Worm (Caenorhabditis elegans) whole organism, L3 larva: ENCODE results near the gene gei-1.
A peak's percentile ranks its signal among the peaks of the same experiment; 100 is the strongest.

Source experiments
- R02D3.7 ChIP-seq: fragments of 150-350 bp; optimal IDR thresholded peaks from 2 replicates; lab custom pipeline; 2014; ENCODE audit warnings: missing biosample characterization, missing genetic modification characterization
- ZK546.5 ChIP-seq: sonication (generic microtip); optimal IDR thresholded peaks from 2 replicates; lab custom pipeline; 2017; ENCODE audit warnings: missing biosample characterization, missing genetic modification characterization
- aly-2 ChIP-seq: fragments of 150-350 bp; optimal IDR thresholded peaks from 2 replicates; lab custom pipeline; 2014; ENCODE audit warnings: missing biosample characterization, missing genetic modification characterization
- ama-1 ChIP-seq: fragments of 150-350 bp; optimal IDR thresholded peaks from 2 replicates; lab custom pipeline; 2018
- ceh-16 ChIP-seq: sonication (generic microtip); optimal IDR thresholded peaks from 2 replicates; lab custom pipeline; 2017; ENCODE audit warnings: missing biosample characterization, missing genetic modification characterization
- ceh-28 ChIP-seq: fragments of 150-350 bp; optimal IDR thresholded peaks from 2 replicates; lab custom pipeline; 2014; ENCODE audit warnings: missing biosample characterization, missing genetic modification reagents, missing genetic modification characterization
- ceh-9 ChIP-seq: sonication (generic microtip); optimal IDR thresholded peaks from 2 replicates; lab custom pipeline; 2018; ENCODE audit warnings: missing biosample characterization, missing genetic modification characterization
- egl-27 ChIP-seq: sonication (generic microtip); optimal IDR thresholded peaks from 4 replicates; lab custom pipeline; 2017; ENCODE audit warnings: missing biosample characterization, missing genetic modification reagents, missing genetic modification characterization
- egl-5 ChIP-seq: fragments of 150-350 bp; optimal IDR thresholded peaks from 2 replicates; lab custom pipeline; 2017; ENCODE audit warnings: missing biosample characterization, missing genetic modification reagents, missing genetic modification characterization, inconsistent platforms
- elt-1 ChIP-seq: fragments of 150-350 bp; optimal IDR thresholded peaks from 2 replicates; lab custom pipeline; 2014; ENCODE audit warnings: missing biosample characterization, missing genetic modification characterization
- elt-2 ChIP-seq: sonication (generic microtip); optimal IDR thresholded peaks from 2 replicates; lab custom pipeline; 2016; ENCODE audit warnings: missing genetic modification reagents, mild to moderate bottlenecking, missing genetic modification characterization, missing compliant biosample characterization
- elt-3 ChIP-seq, 3 experiments: fragments of 150-350 bp in 1 of 3; sonication (generic microtip) in 2 of 3; optimal IDR thresholded peaks; 2 replicates in 2 of 3; 4 replicates in 1 of 3; lab custom pipeline; 2014 to 2017; ENCODE audit warnings: missing biosample characterization in 3 of 3, missing genetic modification characterization in 3 of 3
- eor-1 ChIP-seq, 2 experiments: fragments of 150-350 bp; optimal IDR thresholded peaks; 2 replicates each; lab custom pipeline; 2014 to 2018; ENCODE audit warnings: missing biosample characterization in 2 of 2, missing genetic modification characterization in 2 of 2
- fkh-10 ChIP-seq: sonication (generic microtip); optimal IDR thresholded peaks from 2 replicates; lab custom pipeline; 2017; ENCODE audit warnings: missing biosample characterization, missing genetic modification reagents, missing genetic modification characterization
- fkh-2 ChIP-seq: fragments of 150-350 bp; optimal IDR thresholded peaks from 2 replicates; lab custom pipeline; 2014; ENCODE audit warnings: missing biosample characterization, missing genetic modification reagents, missing genetic modification characterization
- fos-1 ChIP-seq: fragments of 150-350 bp; optimal IDR thresholded peaks from 2 replicates; lab custom pipeline; 2014; ENCODE audit warnings: missing biosample characterization, missing genetic modification characterization
- hmg-11 ChIP-seq: sonication (generic microtip); optimal IDR thresholded peaks from 2 replicates; lab custom pipeline; 2016; ENCODE audit warnings: missing genetic modification characterization, missing compliant biosample characterization
- lin-39 ChIP-seq: fragments of 150-350 bp; optimal IDR thresholded peaks from 2 replicates; lab custom pipeline; 2018; ENCODE audit warnings: missing biosample characterization, missing genetic modification reagents, missing genetic modification characterization
- lsy-12 ChIP-seq: sonication (generic microtip); optimal IDR thresholded peaks from 2 replicates; lab custom pipeline; 2016; ENCODE audit warnings: mild to moderate bottlenecking, missing genetic modification characterization, missing compliant biosample characterization
- mml-1 ChIP-seq: fragments of 150-350 bp; sonication (generic microtip); optimal IDR thresholded peaks from 3 replicates; lab custom pipeline; 2014; ENCODE audit warnings: missing biosample characterization, missing genetic modification characterization
- nfya-1 ChIP-seq: sonication (generic microtip); optimal IDR thresholded peaks from 2 replicates; lab custom pipeline; 2017; ENCODE audit warnings: missing genetic modification characterization, mild to moderate bottlenecking, missing compliant biosample characterization, antibody characterized with exemption, moderate library complexity; ENCODE audit not compliant: insufficient read depth
- nhr-11 ChIP-seq: fragments of 150-350 bp; optimal IDR thresholded peaks from 2 replicates; lab custom pipeline; 2014; ENCODE audit warnings: missing biosample characterization, missing genetic modification characterization
- nhr-12 ChIP-seq: fragments of 150-350 bp; optimal IDR thresholded peaks from 2 replicates; lab custom pipeline; 2014; ENCODE audit warnings: missing biosample characterization, missing genetic modification characterization
- nhr-23 ChIP-seq: fragments of 150-350 bp; optimal IDR thresholded peaks from 2 replicates; lab custom pipeline; 2014; ENCODE audit warnings: missing biosample characterization, missing genetic modification reagents, missing genetic modification characterization
- nhr-237 ChIP-seq: fragments of 150-350 bp; optimal IDR thresholded peaks from 2 replicates; lab custom pipeline; 2014; ENCODE audit warnings: missing biosample characterization, missing genetic modification characterization
- nhr-25 ChIP-seq: sonication (generic microtip); optimal IDR thresholded peaks from 2 replicates; lab custom pipeline; 2017; ENCODE audit warnings: missing biosample characterization, missing genetic modification characterization
- nhr-43 ChIP-seq: sonication (generic microtip); optimal IDR thresholded peaks from 2 replicates; lab custom pipeline; 2016; ENCODE audit warnings: mild to moderate bottlenecking, missing genetic modification characterization, missing compliant biosample characterization; ENCODE audit not compliant: poor library complexity, severe bottlenecking
- nhr-76 ChIP-seq: fragments of 150-350 bp; sonication (generic microtip); optimal IDR thresholded peaks from 5 replicates; lab custom pipeline; 2014; ENCODE audit warnings: missing biosample characterization, missing genetic modification characterization
- pha-4 ChIP-seq: fragments of 150-350 bp; optimal IDR thresholded peaks from 2 replicates; lab custom pipeline; 2014; ENCODE audit warnings: missing biosample characterization, missing genetic modification reagents, missing genetic modification characterization
- pqm-1 ChIP-seq: fragments of 150-350 bp; optimal IDR thresholded peaks from 2 replicates; lab custom pipeline; 2017; ENCODE audit warnings: missing biosample characterization, missing genetic modification characterization, inconsistent platforms
- sea-2 ChIP-seq: fragments of 150-350 bp; sonication (generic microtip); optimal IDR thresholded peaks from 4 replicates; lab custom pipeline; 2014; ENCODE audit warnings: missing biosample characterization, missing genetic modification reagents, missing genetic modification characterization
- skn-1 ChIP-seq: fragments of 150-350 bp; optimal IDR thresholded peaks from 2 replicates; lab custom pipeline; 2014; ENCODE audit warnings: missing biosample characterization, missing genetic modification characterization
- snpc-4 ChIP-seq: fragments of 150-350 bp; optimal IDR thresholded peaks from 2 replicates; lab custom pipeline; 2014; ENCODE audit warnings: missing biosample characterization, missing genetic modification characterization
- unc-39 ChIP-seq: sonication (generic microtip); optimal IDR thresholded peaks from 4 replicates; lab custom pipeline; 2017; ENCODE audit warnings: missing biosample characterization, missing genetic modification characterization
- unc-62 ChIP-seq: fragments of 150-350 bp; sonication (generic microtip); optimal IDR thresholded peaks from 4 replicates; lab custom pipeline; 2014; ENCODE audit warnings: missing biosample characterization, missing genetic modification reagents, missing genetic modification characterization
- ztf-11 ChIP-seq: fragments of 150-350 bp; optimal IDR thresholded peaks from 2 replicates; lab custom pipeline; 2014; ENCODE audit warnings: missing biosample characterization, missing genetic modification characterization

The gei-1 gene

ce11 chrIII:3308940-3309339, 35.7 kb upstream of the gei-1 start:
- TF ChIP-seq nhr-11 (tag; lab: Kevin White, UChicago) (no peak), unc-62 (GFP tag; lab: Kevin White, UChicago) (no peak), egl-27 (no peak), nfya-1 (tag; lab: Kevin White, UChicago) (peak; percentile 36), pha-4 (tag; lab: Kevin White, UChicago) (peak; percentile 59), elt-1 (tag; lab: Kevin White, UChicago) (no peak), ZK546.5 (tag; lab: Kevin White, UChicago) (no peak), ama-1 (lab: Kevin White, UChicago) (no peak), egl-5 (tag; lab: Kevin White, UChicago) (peak; percentile 10), lin-39 (no peak), ceh-16 (no peak), nhr-23 (peak; percentile 26), eor-1 (tag; optimal IDR thresholded peaks at IDR 0.05; lab: Kevin White, UChicago) (no peak), ceh-28 (tag; lab: Kevin White, UChicago) (no peak), hmg-11 (tag; lab: Kevin White, UChicago) (peak; percentile 37), unc-39 (tag; lab: Kevin White, UChicago) (no peak), nhr-43 (tag; lab: Kevin White, UChicago) (no peak), mml-1 (tag; lab: Kevin White, UChicago) (no peak)

ce11 chrIII:3309700-3310099, 35.0 kb upstream of the gei-1 start:
- TF ChIP-seq fkh-10 (GFP tag; lab: Kevin White, UChicago) (no peak), lin-39 (no peak), snpc-4 (no peak), R02D3.7 (no peak), elt-1 (tag; lab: Kevin White, UChicago) (no peak), nhr-11 (tag; lab: Kevin White, UChicago) (no peak), pha-4 (tag; lab: Kevin White, UChicago) (no peak), nfya-1 (tag; lab: Kevin White, UChicago) (no peak)

ce11 chrIII:3310876-3311597, 33.6 kb upstream of the gei-1 start, which contains the start of gene ral-1:
ral-1 (plus strand) TSS chrIII:3311310.
- TF ChIP-seq ceh-28 (tag; lab: Kevin White, UChicago) (peak; percentile 78), pqm-1 (peak; percentile 4), ztf-11 (tag; lab: Kevin White, UChicago) (no peak), fos-1 (tag; lab: Kevin White, UChicago) (no peak), nfya-1 (tag; lab: Kevin White, UChicago) (peak; percentile 22), pha-4 (tag; lab: Kevin White, UChicago) (peak; percentile 4), hmg-11 (tag; lab: Kevin White, UChicago) (peak; percentile 30)

ce11 chrIII:3311607-3312006, 33.1 kb upstream of the gei-1 start:
- no peak for TF ChIP-seq elt-1 (tag; lab: Kevin White, UChicago)
- no peak for TF ChIP-seq nhr-11 (tag; lab: Kevin White, UChicago)
- TF ChIP-seq lin-39, result no peak
- no peak for TF ChIP-seq nhr-76
- no peak for TF ChIP-seq hmg-11 (tag; lab: Kevin White, UChicago)
- TF ChIP-seq skn-1 (tag; lab: Kevin White, UChicago), result no peak
- no peak for TF ChIP-seq ceh-9
- TF ChIP-seq lsy-12 (tag; lab: Kevin White, UChicago), result no peak
- TF ChIP-seq snpc-4, result no peak
- TF ChIP-seq ama-1 (lab: Kevin White, UChicago), result no peak
- TF ChIP-seq elt-2 (tag; lab: Kevin White, UChicago), result no peak
- no peak for TF ChIP-seq ceh-28 (tag; lab: Kevin White, UChicago)
- TF ChIP-seq sea-2 (GFP tag; lab: Kevin White, UChicago), result no peak
- TF ChIP-seq pha-4 (tag; lab: Kevin White, UChicago), result no peak
- TF ChIP-seq elt-3 (tag; optimal IDR thresholded peaks at IDR 0.05; lab: Kevin White, UChicago), result no peak
- no peak for TF ChIP-seq ztf-11 (tag; lab: Kevin White, UChicago)
- TF ChIP-seq nhr-25, result no peak

ce11 chrIII:3312111-3312510, 32.6 kb upstream of the gei-1 start:
- TF ChIP-seq ama-1 (lab: Kevin White, UChicago), result no peak
- TF ChIP-seq nhr-237 (tag; lab: Kevin White, UChicago), result no peak
- no peak for TF ChIP-seq eor-1 (tag; optimal IDR thresholded peaks at IDR 0.05; lab: Kevin White, UChicago)
- TF ChIP-seq elt-2 (tag; lab: Kevin White, UChicago), result no peak
- no peak for TF ChIP-seq elt-1 (tag; lab: Kevin White, UChicago)
- no peak for TF ChIP-seq fkh-2 (tag; lab: Kevin White, UChicago)
- TF ChIP-seq fkh-10 (GFP tag; lab: Kevin White, UChicago), result no peak
- no peak for TF ChIP-seq ceh-16
- no peak for TF ChIP-seq nfya-1 (tag; lab: Kevin White, UChicago)
- no peak for TF ChIP-seq aly-2 (tag; lab: Kevin White, UChicago)
- no peak for TF ChIP-seq unc-62 (GFP tag; lab: Kevin White, UChicago)
- TF ChIP-seq R02D3.7, result no peak
- no peak for TF ChIP-seq skn-1 (tag; lab: Kevin White, UChicago)
- TF ChIP-seq pha-4 (tag; lab: Kevin White, UChicago), result no peak
- TF ChIP-seq nhr-12, result no peak
- no peak for TF ChIP-seq mml-1 (tag; lab: Kevin White, UChicago)
- TF ChIP-seq egl-27, result no peak
- TF ChIP-seq ztf-11 (tag; lab: Kevin White, UChicago), result no peak
- no peak for TF ChIP-seq nhr-23
- TF ChIP-seq ceh-28 (tag; lab: Kevin White, UChicago), result no peak
